Worm (Caenorhabditis elegans) whole organism, late embryonic: Measurements from ENCODE around the gene emb-27.

Source experiments
- F13H6.1 ChIP-seq: sonication (generic microtip); optimal IDR thresholded peaks from 2 replicates; lab custom pipeline; 2016; ENCODE audit warnings: missing genetic modification characterization, missing compliant biosample characterization
- T23F11.4 ChIP-seq: fragments of 200-800 bp; sonication (Bioruptor generic); optimal IDR thresholded peaks from 2 replicates; lab custom pipeline; 2018; ENCODE audit warnings: mild to moderate bottlenecking, missing genetic modification characterization, missing compliant biosample characterization
- Y22D7AL.16 ChIP-seq: sonication (generic microtip); optimal IDR thresholded peaks from 2 replicates; lab custom pipeline; 2016; ENCODE audit warnings: missing genetic modification characterization, missing compliant biosample characterization
- ahr-1 ChIP-seq: sonication (generic microtip); optimal IDR thresholded peaks from 2 replicates; lab custom pipeline; 2016; ENCODE audit warnings: missing genetic modification characterization, missing compliant biosample characterization
- ceh-14 ChIP-seq: sonication (generic microtip); optimal IDR thresholded peaks from 2 replicates; lab custom pipeline; 2016; ENCODE audit warnings: missing genotype, missing genetic modification characterization, missing compliant biosample characterization
- ceh-19 ChIP-seq: fragments of 200-800 bp; sonication (Bioruptor generic); optimal IDR thresholded peaks from 2 replicates; lab custom pipeline; 2018; ENCODE audit warnings: mild to moderate bottlenecking, missing genetic modification characterization, missing compliant biosample characterization
- ceh-22 ChIP-seq: sonication (generic microtip); optimal IDR thresholded peaks from 2 replicates; lab custom pipeline; 2017; ENCODE audit warnings: missing biosample characterization, missing genetic modification characterization
- ceh-24 ChIP-seq: sonication (generic microtip); optimal IDR thresholded peaks from 2 replicates; lab custom pipeline; 2016; ENCODE audit warnings: mild to moderate bottlenecking, missing genetic modification characterization, missing compliant biosample characterization
- ceh-31 ChIP-seq: sonication (generic microtip); optimal IDR thresholded peaks from 2 replicates; lab custom pipeline; 2016; ENCODE audit warnings: missing genetic modification characterization, missing compliant biosample characterization
- ceh-34 ChIP-seq: sonication (generic microtip); optimal IDR thresholded peaks from 2 replicates; lab custom pipeline; 2016; ENCODE audit warnings: mild to moderate bottlenecking, missing genetic modification characterization, missing compliant biosample characterization
- ceh-45 ChIP-seq: fragments of 200-800 bp; sonication (Bioruptor generic); IDR thresholded peaks from 2 replicates; pipeline ENCODE4 v1.3.6; 2022; ENCODE audit warnings: missing genetic modification reagents, missing genetic modification characterization, missing compliant biosample characterization
- ceh-48 ChIP-seq: sonication (generic microtip); optimal IDR thresholded peaks from 2 replicates; lab custom pipeline; 2016; ENCODE audit warnings: missing genetic modification characterization, inconsistent platforms, missing compliant biosample characterization
- che-1 ChIP-seq: sonication (generic microtip); optimal IDR thresholded peaks from 2 replicates; lab custom pipeline; 2016; ENCODE audit warnings: mild to moderate bottlenecking, missing genetic modification characterization, missing compliant biosample characterization
- dmd-4 ChIP-seq: sonication (generic microtip); optimal IDR thresholded peaks from 2 replicates; lab custom pipeline; 2016; ENCODE audit warnings: borderline replicate concordance, missing genetic modification characterization, missing compliant biosample characterization
- elt-2 ChIP-seq: sonication (generic microtip); optimal IDR thresholded peaks from 2 replicates; lab custom pipeline; 2016; ENCODE audit warnings: missing genetic modification reagents, missing genetic modification characterization, missing compliant biosample characterization
- elt-4 ChIP-seq: sonication (generic microtip); optimal IDR thresholded peaks from 2 replicates; lab custom pipeline; 2016; ENCODE audit warnings: missing genetic modification characterization, missing compliant biosample characterization
- eyg-1 ChIP-seq: sonication (generic microtip); optimal IDR thresholded peaks from 2 replicates; lab custom pipeline; 2016; ENCODE audit warnings: missing genotype, missing genetic modification characterization, missing compliant biosample characterization
- gmeb-2 ChIP-seq: sonication (generic microtip); optimal IDR thresholded peaks from 2 replicates; lab custom pipeline; 2016; ENCODE audit warnings: missing genetic modification characterization, inconsistent platforms, missing compliant biosample characterization
- hlh-30 ChIP-seq: sonication (generic microtip); optimal IDR thresholded peaks from 2 replicates; lab custom pipeline; 2017; ENCODE audit warnings: antibody characterized with exemption, missing genetic modification characterization, missing compliant biosample characterization; ENCODE audit not compliant: insufficient read depth
- hlh-6 ChIP-seq: sonication (generic microtip); optimal IDR thresholded peaks from 2 replicates; lab custom pipeline; 2016; ENCODE audit warnings: missing genotype, missing genetic modification characterization, missing compliant biosample characterization
- hlh-8 ChIP-seq: sonication (generic microtip); optimal IDR thresholded peaks from 2 replicates; lab custom pipeline; 2016; ENCODE audit warnings: missing genotype, missing genetic modification characterization, missing compliant biosample characterization
- lim-6 ChIP-seq: sonication (generic microtip); optimal IDR thresholded peaks from 2 replicates; lab custom pipeline; 2016; ENCODE audit warnings: missing genetic modification characterization, missing compliant biosample characterization
- lin-11 ChIP-seq: fragments of 200-800 bp; sonication (Bioruptor generic); optimal IDR thresholded peaks from 2 replicates; lab custom pipeline; 2018; ENCODE audit warnings: mild to moderate bottlenecking, missing genetic modification characterization, missing compliant biosample characterization
- mec-3 ChIP-seq: sonication (generic microtip); optimal IDR thresholded peaks from 2 replicates; lab custom pipeline; 2016; ENCODE audit warnings: borderline replicate concordance, missing genetic modification characterization, missing compliant biosample characterization
- nhr-11 ChIP-seq: fragments of 150-350 bp; optimal IDR thresholded peaks from 2 replicates; lab custom pipeline; 2014; ENCODE audit warnings: missing biosample characterization, missing genetic modification characterization
- nhr-232 ChIP-seq: sonication (generic microtip); optimal IDR thresholded peaks from 2 replicates; lab custom pipeline; 2016; ENCODE audit warnings: missing genetic modification characterization, missing compliant biosample characterization
- npax-4 ChIP-seq: sonication (generic microtip); optimal IDR thresholded peaks from 2 replicates; lab custom pipeline; 2016; ENCODE audit warnings: missing genetic modification characterization, missing compliant biosample characterization
- pag-3 ChIP-seq: sonication (generic microtip); optimal IDR thresholded peaks from 2 replicates; lab custom pipeline; 2016; ENCODE audit warnings: missing compliant biosample characterization, missing genetic modification characterization, borderline replicate concordance
- pha-2 ChIP-seq: sonication (generic microtip); optimal IDR thresholded peaks from 2 replicates; lab custom pipeline; 2017; ENCODE audit warnings: mild to moderate bottlenecking, missing genetic modification characterization, missing compliant biosample characterization
- pqm-1 ChIP-seq: sonication (generic microtip); optimal IDR thresholded peaks from 2 replicates; lab custom pipeline; 2016; ENCODE audit warnings: missing genetic modification characterization, missing compliant biosample characterization
- ref-2 ChIP-seq: sonication (generic microtip); optimal IDR thresholded peaks from 2 replicates; lab custom pipeline; 2016; ENCODE audit warnings: missing genetic modification characterization, missing compliant biosample characterization
- rnt-1 ChIP-seq: sonication (generic microtip); optimal IDR thresholded peaks from 2 replicates; lab custom pipeline; 2016; ENCODE audit warnings: missing genetic modification characterization, missing compliant biosample characterization
- sdc-2 ChIP-seq: sonication (generic microtip); optimal IDR thresholded peaks from 2 replicates; lab custom pipeline; 2016; ENCODE audit warnings: missing genotype, missing genetic modification characterization, missing compliant biosample characterization
- sox-2 ChIP-seq: fragments of 200-800 bp; sonication (Bioruptor generic); IDR thresholded peaks from 2 replicates; pipeline ENCODE4 v1.3.6; 2022; ENCODE audit warnings: missing genetic modification reagents, missing genetic modification characterization, missing compliant biosample characterization
- sox-4 ChIP-seq: sonication (generic microtip); optimal IDR thresholded peaks from 2 replicates; lab custom pipeline; 2017; ENCODE audit warnings: mild to moderate bottlenecking, missing genetic modification characterization, inconsistent platforms, missing compliant biosample characterization
- syd-9 ChIP-seq: sonication (generic microtip); optimal IDR thresholded peaks from 2 replicates; lab custom pipeline; 2016; ENCODE audit warnings: mild to moderate bottlenecking, missing genetic modification characterization, moderate library complexity, missing compliant biosample characterization
- tbx-2 ChIP-seq: sonication (generic microtip); optimal IDR thresholded peaks from 2 replicates; lab custom pipeline; 2016; ENCODE audit warnings: missing genetic modification characterization, missing compliant biosample characterization
- tbx-7 ChIP-seq: sonication (generic microtip); optimal IDR thresholded peaks from 2 replicates; lab custom pipeline; 2016; ENCODE audit warnings: missing genotype, missing genetic modification characterization, missing compliant biosample characterization
- ttx-3 ChIP-seq: sonication (generic microtip); optimal IDR thresholded peaks from 2 replicates; lab custom pipeline; 2016; ENCODE audit warnings: missing genetic modification reagents, missing genetic modification characterization, missing compliant biosample characterization
- ztf-16 ChIP-seq: sonication (generic microtip); optimal IDR thresholded peaks from 2 replicates; lab custom pipeline; 2017; ENCODE audit warnings: missing genetic modification characterization, missing compliant biosample characterization

The emb-27 gene

ce11 chrII:8128273-8129039, 33.5 kb downstream of the emb-27 start (continued):
- TF ChIP-seq ceh-34 (tag; lab: Kevin White, UChicago), result peak; percentile 63
- no peak for TF ChIP-seq dmd-4 (tag; lab: Kevin White, UChicago)
- TF ChIP-seq sdc-2 (tag; lab: Kevin White, UChicago), result peak; percentile 72
- peak; percentile 57 for TF ChIP-seq T23F11.4 (GFP tag; lab: Kevin White, UChicago)
- TF ChIP-seq Y22D7AL.16 (tag; lab: Kevin White, UChicago), result no peak
- peak; percentile 40 for TF ChIP-seq tbx-2
- TF ChIP-seq lin-11 (tag; lab: Kevin White, UChicago), result peak; percentile 33
- TF ChIP-seq pha-2, result peak; percentile 1

ce11 chrII:8127794-8128193, 34.2 kb downstream of the emb-27 start:
- TF ChIP-seq lin-11 (tag; lab: Kevin White, UChicago) (no peak), ref-2 (tag; lab: Kevin White, UChicago) (no peak), sox-4 (tag; lab: Kevin White, UChicago) (no peak), lim-6 (tag; lab: Kevin White, UChicago) (no peak), pag-3 (tag; lab: Kevin White, UChicago) (no peak), hlh-8 (tag; lab: Kevin White, UChicago) (no peak), elt-4 (tag; lab: Kevin White, UChicago) (no peak), nhr-11 (tag; lab: Kevin White, UChicago) (no peak), ttx-3 (tag; lab: Kevin White, UChicago) (no peak), hlh-30 (no peak), ztf-16 (tag; lab: Kevin White, UChicago) (no peak), nhr-232 (tag; lab: Kevin White, UChicago) (no peak), ceh-45 (GFP tag; lab: Robert Waterston, UW) (no peak), mec-3 (no peak)

- TF ChIP-seq ceh-45 (GFP tag; lab: Robert Waterston, UW) (no peak), elt-2 (tag; lab: Kevin White, UChicago) (peak; percentile 96), ceh-22 (peak; percentile 64), ceh-14 (no peak), nhr-232 (tag; lab: Kevin White, UChicago) (no peak), mec-3 (no peak), tbx-2 (peak; percentile 8), ref-2 (tag; lab: Kevin White, UChicago) (no peak)
Observed at ce11 chrII:8127290-8127689, 34.7 kb downstream of the emb-27 start.

ce11 chrII:8126617-8127016, 35.4 kb downstream of the emb-27 start:
- TF ChIP-seq ceh-34 (tag; lab: Kevin White, UChicago), result peak; percentile 41
- no peak for TF ChIP-seq pha-2

- TF ChIP-seq hlh-30, result no peak
- no peak for TF ChIP-seq elt-4 (tag; lab: Kevin White, UChicago)
- TF ChIP-seq tbx-2, result no peak
- TF ChIP-seq lim-6 (tag; lab: Kevin White, UChicago), result no peak
- TF ChIP-seq T23F11.4 (GFP tag; lab: Kevin White, UChicago), result no peak
- no peak for TF ChIP-seq nhr-11 (tag; lab: Kevin White, UChicago)
- TF ChIP-seq F13H6.1 (tag; lab: Kevin White, UChicago), result no peak
- no peak for TF ChIP-seq sdc-2 (tag; lab: Kevin White, UChicago)
- no peak for TF ChIP-seq elt-2 (tag; lab: Kevin White, UChicago)
- TF ChIP-seq sox-2, result no peak
- TF ChIP-seq tbx-7, result no peak
- TF ChIP-seq ceh-22, result no peak
- no peak for TF ChIP-seq che-1 (tag; lab: Kevin White, UChicago)
- no peak for TF ChIP-seq rnt-1 (tag; lab: Kevin White, UChicago)
- no peak for TF ChIP-seq gmeb-2 (tag; lab: Kevin White, UChicago)
- TF ChIP-seq hlh-6 (tag; lab: Kevin White, UChicago), result no peak
- TF ChIP-seq ceh-31 (tag; lab: Kevin White, UChicago), result peak; percentile 57
- TF ChIP-seq eyg-1 (tag; lab: Kevin White, UChicago), result no peak
- TF ChIP-seq pqm-1 (tag; lab: Kevin White, UChicago), result no peak
- no peak for TF ChIP-seq npax-4
- TF ChIP-seq mec-3, result no peak
- no peak for TF ChIP-seq syd-9
- TF ChIP-seq ref-2 (tag; lab: Kevin White, UChicago), result peak; percentile 16
- no peak for TF ChIP-seq Y22D7AL.16 (tag; lab: Kevin White, UChicago)
- peak; percentile 39 for TF ChIP-seq ceh-19 (GFP tag; lab: Kevin White, UChicago)
- peak; percentile 63 for TF ChIP-seq ceh-48 (tag; lab: Kevin White, UChicago)
- TF ChIP-seq lin-11 (tag; lab: Kevin White, UChicago), result no peak
- no peak for TF ChIP-seq pag-3 (tag; lab: Kevin White, UChicago)
- peak; percentile 26 for TF ChIP-seq ceh-14
- TF ChIP-seq ahr-1, result no peak
- no peak for TF ChIP-seq ceh-24
Observed at ce11 chrII:8126132-8126531, 35.8 kb downstream of the emb-27 start.
